Fruit fly (Drosophila melanogaster) whole organism, embryonic: ENCODE results near the gene CG17784.

Experiments used
- CG10147 ChIP-seq: fragments of 200-800 bp; sonication (Bioruptor generic); optimal IDR thresholded peaks from 2 replicates; lab custom pipeline; 2019; ENCODE audit warnings: missing biosample characterization, mild to moderate bottlenecking, missing genetic modification characterization, moderate library complexity
- CG10366 ChIP-seq: fragments of 200-800 bp; sonication (Bioruptor generic); IDR thresholded peaks from 2 replicates; pipeline ENCODE4 v1.3.6; 2022; ENCODE audit warnings: missing biosample characterization, missing genetic modification characterization
- CG10959 ChIP-seq: fragments of 200-800 bp; sonication (Bioruptor generic); IDR thresholded peaks from 2 replicates; pipeline ENCODE4 v1.3.6; 2022; ENCODE audit warnings: missing biosample characterization, missing genetic modification characterization
- CG11560 ChIP-seq: fragments of 200-800 bp; sonication (Bioruptor generic); IDR thresholded peaks from 3 replicates; pipeline ENCODE4 v1.3.6; 2022; ENCODE audit warnings: missing biosample characterization, missing genetic modification characterization
- CG15514 ChIP-seq: fragments of 200-800 bp; sonication (Bioruptor generic); optimal IDR thresholded peaks from 3 replicates; lab custom pipeline; 2017; ENCODE audit warnings: missing biosample characterization, missing genetic modification characterization, mild to moderate bottlenecking, moderate library complexity, missing genetic modification reagents
- CG16779 ChIP-seq: fragments of 200-800 bp; sonication (Bioruptor generic); IDR thresholded peaks from 2 replicates; pipeline ENCODE4 v1.3.6; 2022; ENCODE audit warnings: missing biosample characterization, missing genetic modification characterization
- CG17328 ChIP-seq: fragments of 200-800 bp; sonication (Bioruptor generic); IDR thresholded peaks from 2 replicates; pipeline ENCODE4 v1.3.6; 2022; ENCODE audit warnings: missing biosample characterization, missing genetic modification characterization
- CG17829 ChIP-seq: fragments of 200-800 bp; optimal IDR thresholded peaks from 2 replicates; lab custom pipeline; 2019; ENCODE audit warnings: missing biosample characterization, mild to moderate bottlenecking, missing genetic modification characterization, moderate library complexity
- CG18476 ChIP-seq: fragments of 200-800 bp; sonication (Bioruptor generic); optimal IDR thresholded peaks from 2 replicates; lab custom pipeline; 2016; ENCODE audit warnings: missing biosample characterization, mild to moderate bottlenecking, missing genetic modification characterization
- CG2129 ChIP-seq: fragments of 200-800 bp; sonication (Bioruptor generic); IDR thresholded peaks from 2 replicates; pipeline ENCODE4 v1.3.6; 2022; ENCODE audit warnings: missing biosample characterization, missing genetic modification characterization; ENCODE audit not compliant: partially characterized antibody
- CG30431 ChIP-seq: fragments of 200-800 bp; sonication (Bioruptor generic); optimal IDR thresholded peaks from 2 replicates; lab custom pipeline; 2017; ENCODE audit warnings: missing biosample characterization, missing genetic modification characterization
- CG31365 ChIP-seq: fragments of 200-800 bp; sonication (Bioruptor generic); optimal IDR thresholded peaks from 2 replicates; lab custom pipeline; 2018; ENCODE audit warnings: missing biosample characterization, mild to moderate bottlenecking, missing genetic modification characterization
- CG32767 ChIP-seq: fragments of 200-800 bp; sonication (Bioruptor generic); IDR thresholded peaks from 2 replicates; pipeline ENCODE4 v1.3.6; 2022; ENCODE audit warnings: missing biosample characterization, missing genetic modification characterization
- CG34224 ChIP-seq: fragments of 200-800 bp; sonication (Bioruptor generic); IDR thresholded peaks from 3 replicates; pipeline ENCODE4 v1.3.6; 2022; ENCODE audit warnings: missing biosample characterization, missing genetic modification characterization; ENCODE audit not compliant: partially characterized antibody
- CG4820 ChIP-seq: fragments of 200-800 bp; sonication (Bioruptor generic); optimal IDR thresholded peaks from 3 replicates; lab custom pipeline; 2016; ENCODE audit warnings: missing biosample characterization, missing genetic modification characterization
- CG8281 ChIP-seq: fragments of 200-800 bp; sonication (Bioruptor generic); optimal IDR thresholded peaks from 2 replicates; lab custom pipeline; 2018; ENCODE audit warnings: missing biosample characterization, mild to moderate bottlenecking, missing genetic modification characterization, moderate library complexity
- CG8765 ChIP-seq: fragments of 200-800 bp; sonication (Bioruptor generic); IDR thresholded peaks from 2 replicates; pipeline ENCODE4 v1.3.6; 2022; ENCODE audit warnings: missing biosample characterization, missing genetic modification characterization
- Dek ChIP-seq: fragments of 200-800 bp; sonication (Bioruptor generic); optimal IDR thresholded peaks from 3 replicates; lab custom pipeline; 2019; ENCODE audit warnings: missing biosample characterization, mild to moderate bottlenecking, missing genetic modification characterization, moderate library complexity
- Doc3 ChIP-seq: fragments of 200-800 bp; sonication (Bioruptor generic); IDR thresholded peaks from 3 replicates; pipeline ENCODE4 v1.3.6; 2022; ENCODE audit warnings: missing biosample characterization, missing genetic modification characterization; ENCODE audit not compliant: partially characterized antibody
- Mad ChIP-seq: fragments of 200-800 bp; sonication (Bioruptor generic); optimal IDR thresholded peaks from 2 replicates; lab custom pipeline; 2016; ENCODE audit warnings: missing biosample characterization, missing genetic modification characterization
- Med ChIP-seq: fragments of 200-800 bp; sonication (Bioruptor generic); peaks from one replicate; lab custom pipeline; 2016; ENCODE audit warnings: missing biosample characterization, missing genetic modification characterization, mild to moderate bottlenecking, inconsistent platforms, moderate library complexity
- Myb ChIP-seq: fragments of 200-800 bp; sonication (Bioruptor generic); optimal IDR thresholded peaks from 2 replicates; lab custom pipeline; 2016; ENCODE audit warnings: missing biosample characterization, missing genetic modification characterization
- NC2α ChIP-seq: fragments of 200-800 bp; sonication (Bioruptor generic); optimal IDR thresholded peaks from 2 replicates; lab custom pipeline; 2016; ENCODE audit warnings: missing biosample characterization, missing genetic modification characterization
- Rfx ChIP-seq: fragments of 200-800 bp; sonication (Bioruptor generic); IDR thresholded peaks from 2 replicates; pipeline ENCODE4 v1.3.6; 2022; ENCODE audit warnings: missing biosample characterization, missing genetic modification characterization
- Sox102F ChIP-seq: fragments of 200-800 bp; sonication (Bioruptor generic); optimal IDR thresholded peaks from 2 replicates; lab custom pipeline; 2018; ENCODE audit warnings: missing biosample characterization, mild to moderate bottlenecking, missing genetic modification characterization, moderate library complexity
- Sry-δ ChIP-seq: fragments of 200-800 bp; sonication (Bioruptor generic); optimal IDR thresholded peaks from 2 replicates; lab custom pipeline; 2016; ENCODE audit warnings: missing biosample characterization, missing genetic modification characterization
- ap ChIP-seq: fragments of 200-800 bp; sonication (Bioruptor generic); IDR thresholded peaks from 2 replicates; pipeline ENCODE4 v1.3.6; 2022; ENCODE audit warnings: missing biosample characterization, missing genetic modification characterization
- chif ChIP-seq, 2 experiments: fragments of 200-800 bp; sonication (Bioruptor generic); optimal IDR thresholded peaks; 3 replicates each; lab custom pipeline; 2016; ENCODE audit warnings: missing biosample characterization in 2 of 2, missing genetic modification characterization in 2 of 2
- dan ChIP-seq: fragments of 200-800 bp; sonication (Bioruptor generic); IDR thresholded peaks from 2 replicates; pipeline ENCODE4 v1.3.6; 2022; ENCODE audit warnings: missing biosample characterization, missing genetic modification characterization
- danr ChIP-seq: fragments of 200-800 bp; sonication (Bioruptor generic); IDR thresholded peaks from 2 replicates; pipeline ENCODE4 v1.3.6; 2022; ENCODE audit warnings: missing biosample characterization, missing genetic modification characterization
- emc ChIP-seq: fragments of 200-800 bp; sonication (Bioruptor generic); optimal IDR thresholded peaks from 2 replicates; lab custom pipeline; 2016; ENCODE audit warnings: missing biosample characterization, missing genetic modification characterization
- esg ChIP-seq: fragments of 200-800 bp; sonication (Bioruptor generic); conservative IDR thresholded peaks from 2 replicates; pipeline ENCODE4 v1.3.6; 2022; ENCODE audit warnings: missing biosample characterization, missing genetic modification characterization
- fd3F ChIP-seq: fragments of 200-800 bp; sonication (Bioruptor generic); optimal IDR thresholded peaks from 2 replicates; lab custom pipeline; 2018; ENCODE audit warnings: missing biosample characterization, mild to moderate bottlenecking, missing genetic modification characterization, moderate library complexity
- gce ChIP-seq: fragments of 200-800 bp; sonication (Bioruptor generic); IDR thresholded peaks from 3 replicates; pipeline ENCODE4 v1.3.6; 2022; ENCODE audit warnings: missing biosample characterization, missing genetic modification characterization
- ham ChIP-seq: fragments of 200-800 bp; sonication (Bioruptor generic); IDR thresholded peaks from 2 replicates; pipeline ENCODE4 v1.3.6; 2022; ENCODE audit warnings: missing biosample characterization, missing genetic modification characterization
- ind ChIP-seq: fragments of 200-800 bp; sonication (Bioruptor generic); optimal IDR thresholded peaks from 3 replicates; lab custom pipeline; 2016; ENCODE audit warnings: missing biosample characterization, missing genetic modification characterization
- insv ChIP-seq, 2 experiments: fragments of 200-800 bp; sonication (Bioruptor generic); optimal IDR thresholded peaks; 3 replicates each; lab custom pipeline; 2016 to 2018; ENCODE audit warnings: missing biosample characterization in 2 of 2, missing genetic modification characterization in 2 of 2
- jigr1 ChIP-seq: fragments of 200-800 bp; sonication (Bioruptor generic); IDR thresholded peaks from 3 replicates; pipeline ENCODE4 v1.3.6; 2022; ENCODE audit warnings: missing biosample characterization, missing genetic modification characterization
- mirr ChIP-seq: fragments of 200-800 bp; sonication (Bioruptor generic); optimal IDR thresholded peaks from 3 replicates; lab custom pipeline; 2018; ENCODE audit warnings: missing biosample characterization, mild to moderate bottlenecking, missing genetic modification characterization
- mld ChIP-seq: fragments of 200-800 bp; sonication (Bioruptor generic); IDR thresholded peaks from 3 replicates; pipeline ENCODE4 v1.3.6; 2022; ENCODE audit warnings: missing biosample characterization, missing genetic modification characterization; ENCODE audit not compliant: partially characterized antibody
- onecut ChIP-seq: fragments of 200-800 bp; sonication (Bioruptor generic); IDR thresholded peaks from 2 replicates; pipeline ENCODE4 v1.3.6; 2022; ENCODE audit warnings: missing biosample characterization, missing genetic modification characterization
- sc ChIP-seq, 3 experiments: fragments of >200 bp in 2 of 3; fragments of 200-800 bp in 1 of 3; sonication (Bioruptor generic) in 1 of 3; optimal IDR thresholded peaks; 2 replicates in 2 of 3; 3 replicates in 1 of 3; lab custom pipeline; 2017; ENCODE audit warnings: mild to moderate bottlenecking in 1 of 3, missing biosample characterization in 1 of 3, missing genetic modification characterization in 1 of 3, missing genetic modification reagents in 1 of 3
- sens-2 ChIP-seq: fragments of 200-800 bp; sonication (Bioruptor generic); IDR thresholded peaks from 2 replicates; pipeline ENCODE4 v1.3.6; 2022; ENCODE audit warnings: missing biosample characterization, missing genetic modification characterization
- sim ChIP-seq: fragments of 200-800 bp; sonication (Bioruptor generic); IDR thresholded peaks from 2 replicates; pipeline ENCODE4 v1.3.6; 2022; ENCODE audit warnings: missing biosample characterization, missing genetic modification characterization
- tin ChIP-seq: fragments of 200-800 bp; sonication (Bioruptor generic); optimal IDR thresholded peaks from 3 replicates; lab custom pipeline; 2016; ENCODE audit warnings: missing biosample characterization, missing genetic modification characterization
- toy ChIP-seq: fragments of 200-800 bp; sonication (Bioruptor generic); IDR thresholded peaks from 2 replicates; pipeline ENCODE4 v1.3.6; 2022; ENCODE audit warnings: missing biosample characterization, missing genetic modification characterization
- tx ChIP-seq: fragments of 200-800 bp; sonication (Bioruptor generic); optimal IDR thresholded peaks from 2 replicates; lab custom pipeline; 2016; ENCODE audit warnings: missing biosample characterization, missing genetic modification characterization
- unpg ChIP-seq: fragments of 200-800 bp; sonication (Bioruptor generic); optimal IDR thresholded peaks from 3 replicates; lab custom pipeline; 2018; ENCODE audit warnings: missing biosample characterization, mild to moderate bottlenecking, missing genetic modification characterization, moderate library complexity
- wek ChIP-seq: fragments of 200-800 bp; sonication (Bioruptor generic); optimal IDR thresholded peaks from 3 replicates; lab custom pipeline; 2018; ENCODE audit warnings: missing biosample characterization, mild to moderate bottlenecking, missing genetic modification characterization, moderate library complexity
- zf30C ChIP-seq: fragments of 200-800 bp; sonication (Bioruptor generic); optimal IDR thresholded peaks from 3 replicates; lab custom pipeline; 2018; ENCODE audit warnings: missing biosample characterization, mild to moderate bottlenecking, missing genetic modification characterization

The CG17784 gene

dm6 chr3R:24333182-24333808 is 31.5 kb downstream of the CG17784 start, which contains the start of the genes Rrp5 and Dis3 (continued):
- TF ChIP-seq dan (GFP tag; lab: Robert Waterston, UW) (no peak), CG17829 (tag; lab: Kevin White, UChicago) (no peak), mld (GFP tag; lab: Robert Waterston, UW) (no peak), CG17328 (GFP tag; lab: Robert Waterston, UW) (peak; percentile 46; the same call in 1 of the 2 replicates), esg (GFP tag; lab: Robert Waterston, UW) (no peak), ind (GFP tag; lab: Kevin White, UChicago) (no peak), onecut (GFP tag; lab: Robert Waterston, UW) (no peak), jigr1 (GFP tag; lab: Robert Waterston, UW) (no peak), Sox102F (GFP tag; lab: Kevin White, UChicago) (no peak), sens-2 (GFP tag; lab: Robert Waterston, UW) (peak; percentile 52), Doc3 (no peak), Sry-δ (GFP tag; lab: Kevin White, UChicago) (peak; percentile 65), NC2α (GFP tag; lab: Kevin White, UChicago) (no peak), insv (GFP tag; optimal IDR thresholded peaks at IDR 0.05; lab: Kevin White, UChicago) (no peak), Dek (no peak), CG2129 (GFP tag; lab: Robert Waterston, UW) (no peak), CG18476 (no peak), zf30C (GFP tag; lab: Kevin White, UChicago) (no peak), tin (peak; percentile 28), sim (GFP tag; lab: Robert Waterston, UW) (no peak), CG31365 (tag; lab: Kevin White, UChicago) (no peak), CG32767 (GFP tag; lab: Robert Waterston, UW) (peak; percentile 31; the same call in 1 of the 2 replicates), CG8765 (peak; percentile 46; the same call in 1 of the 2 replicates), CG15514 (peak; percentile 85), ap (GFP tag; lab: Robert Waterston, UW) (no peak), Rfx (peak; percentile 73), mirr (GFP tag; lab: Kevin White, UChicago) (no peak), Med (peak; percentile 92), CG11560 (tag; lab: Robert Waterston, UW) (peak; percentile 13; the same call in 1 of the 3 replicates), CG34224 (GFP tag; lab: Robert Waterston, UW) (no peak; the same call in 2 of the 3 replicates), chif (GFP tag; optimal IDR thresholded peaks at IDR 0.05; lab: Kevin White, UChicago) (peak in 1 of 2 experiments; percentile 24), CG10147 (GFP tag; lab: Kevin White, UChicago) (no peak), CG30431 (GFP tag; lab: Kevin White, UChicago) (no peak), CG4820 (GFP tag; lab: Kevin White, UChicago) (no peak), CG10366 (GFP tag; lab: Robert Waterston, UW) (peak; percentile 42; the same call in 1 of the 2 replicates), wek (GFP tag; lab: Kevin White, UChicago) (no peak), toy (0 out of 2 replicates have a peak, but pooled peaks have one; percentile 10), unpg (GFP tag; lab: Kevin White, UChicago) (no peak), CG10959 (GFP tag; lab: Robert Waterston, UW) (peak; percentile 18; the same call in 1 of the 2 replicates), tx (GFP tag; lab: Kevin White, UChicago) (peak; percentile 17), fd3F (GFP tag; lab: Kevin White, UChicago) (no peak), sc (optimal IDR thresholded peaks at IDR 0.05; lab: Kevin White, UChicago) (no peak), sc (GFP tag; optimal IDR thresholded peaks at IDR 0.05; lab: Kevin White, UChicago) (no peak), gce (GFP tag; lab: Robert Waterston, UW) (no peak), CG16779 (GFP tag; lab: Robert Waterston, UW) (peak; percentile 54; the same call in 1 of the 2 replicates), Mad (peak; percentile 36), Myb (GFP tag; lab: Kevin White, UChicago) (peak; percentile 73), CG8281 (no peak), emc (peak; percentile 18), danr (GFP tag; lab: Robert Waterston, UW) (no peak), ham (GFP tag; lab: Robert Waterston, UW) (no peak)
